Fruit fly (Drosophila melanogaster) whole organism, embryonic: ENCODE results near the gene CG12054.

Source experiments
- Bgb ChIP-seq: fragments of 200-800 bp; sonication (Bioruptor generic); IDR thresholded peaks from 2 replicates; pipeline ENCODE4 v1.3.6; 2022; ENCODE audit warnings: missing biosample characterization, missing genetic modification characterization; ENCODE audit not compliant: partially characterized antibody
- CG10321 ChIP-seq: fragments of 200-800 bp; sonication (Bioruptor generic); IDR thresholded peaks from 2 replicates; pipeline ENCODE4 v1.3.6; 2022; ENCODE audit warnings: missing biosample characterization, missing genetic modification characterization
- CG10431 ChIP-seq: fragments of 200-800 bp; sonication (Bioruptor generic); optimal IDR thresholded peaks from 3 replicates; lab custom pipeline; 2018; ENCODE audit warnings: missing biosample characterization, mild to moderate bottlenecking, missing genetic modification characterization
- CG10462 ChIP-seq: fragments of 200-800 bp; sonication (Bioruptor generic); optimal IDR thresholded peaks from 2 replicates; lab custom pipeline; 2016; ENCODE audit warnings: missing biosample characterization, missing genetic modification characterization
- CG11560 ChIP-seq: fragments of 200-800 bp; sonication (Bioruptor generic); IDR thresholded peaks from 3 replicates; pipeline ENCODE4 v1.3.6; 2022; ENCODE audit warnings: missing biosample characterization, missing genetic modification characterization
- CG14050 ChIP-seq: fragments of 200-800 bp; sonication (Bioruptor generic); IDR thresholded peaks from 3 replicates; pipeline ENCODE4 v1.3.6; 2022; ENCODE audit warnings: missing biosample characterization, missing genetic modification characterization
- CG14710 ChIP-seq: fragments of 200-800 bp; sonication (Bioruptor generic); optimal IDR thresholded peaks from 3 replicates; lab custom pipeline; 2019; ENCODE audit warnings: missing biosample characterization, mild to moderate bottlenecking, missing genetic modification characterization, moderate library complexity
- CG16779 ChIP-seq: fragments of 200-800 bp; sonication (Bioruptor generic); IDR thresholded peaks from 2 replicates; pipeline ENCODE4 v1.3.6; 2022; ENCODE audit warnings: missing biosample characterization, missing genetic modification characterization
- CG16863 ChIP-seq: fragments of 200-800 bp; sonication (Bioruptor generic); optimal IDR thresholded peaks from 3 replicates; lab custom pipeline; 2016; ENCODE audit warnings: missing biosample characterization, missing genetic modification characterization
- CG17186 ChIP-seq: fragments of 200-800 bp; sonication (Bioruptor generic); optimal IDR thresholded peaks from 3 replicates; lab custom pipeline; 2017; ENCODE audit warnings: missing biosample characterization, missing genetic modification reagents, missing genetic modification characterization
- CG18619 ChIP-seq: fragments of 200-800 bp; sonication (Bioruptor generic); optimal IDR thresholded peaks from 3 replicates; lab custom pipeline; 2017; ENCODE audit warnings: missing biosample characterization, mild to moderate bottlenecking, missing genetic modification characterization
- CG2712 ChIP-seq: fragments of 200-800 bp; optimal IDR thresholded peaks from 3 replicates; lab custom pipeline; 2019; ENCODE audit warnings: missing biosample characterization, mild to moderate bottlenecking, missing genetic modification characterization, moderate library complexity
- CG2875 ChIP-seq: fragments of 200-800 bp; sonication (Bioruptor generic); optimal IDR thresholded peaks from 2 replicates; lab custom pipeline; 2017; ENCODE audit warnings: missing biosample characterization, mild to moderate bottlenecking, missing genetic modification characterization, missing genetic modification reagents
- CG43689 ChIP-seq: fragments of 200-800 bp; sonication (Bioruptor generic); IDR thresholded peaks from 2 replicates; pipeline ENCODE4 v1.3.6; 2022; ENCODE audit warnings: missing biosample characterization, missing genetic modification characterization
- CG4820 ChIP-seq: fragments of 200-800 bp; sonication (Bioruptor generic); optimal IDR thresholded peaks from 3 replicates; lab custom pipeline; 2016; ENCODE audit warnings: missing biosample characterization, missing genetic modification characterization
- CG7745 ChIP-seq: fragments of 200-800 bp; sonication (Bioruptor generic); optimal IDR thresholded peaks from 2 replicates; lab custom pipeline; 2018; ENCODE audit warnings: missing biosample characterization, mild to moderate bottlenecking, missing genetic modification characterization, moderate library complexity
- CG9215 ChIP-seq: fragments of 200-800 bp; sonication (Bioruptor generic); IDR thresholded peaks from 2 replicates; pipeline ENCODE4 v1.3.6; 2022; ENCODE audit warnings: missing biosample characterization, missing genetic modification characterization
- D ChIP-seq, 2 experiments: fragments of 200-800 bp in 1 of 2; fragments of >200 bp in 1 of 2; sonication (Bioruptor generic) in 1 of 2; optimal IDR thresholded peaks; 2 replicates in 1 of 2; 3 replicates in 1 of 2; lab custom pipeline; 2017; ENCODE audit warnings: mild to moderate bottlenecking in 1 of 2, missing biosample characterization in 1 of 2, missing genetic modification characterization in 1 of 2, missing genetic modification reagents in 1 of 2
- Dip2 ChIP-seq: fragments of 200-800 bp; sonication (Bioruptor generic); IDR thresholded peaks from 2 replicates; pipeline ENCODE4 v1.3.6; 2022; ENCODE audit warnings: missing biosample characterization, missing genetic modification characterization
- Drgx ChIP-seq: fragments of 200-800 bp; sonication (Bioruptor generic); IDR thresholded peaks from 2 replicates; pipeline ENCODE4 v1.3.6; 2022; ENCODE audit warnings: missing biosample characterization, missing genetic modification characterization
- E2f1 ChIP-seq: fragments of 200-800 bp; sonication (Bioruptor generic); IDR thresholded peaks from 2 replicates; pipeline ENCODE4 v1.3.6; 2022; ENCODE audit warnings: missing biosample characterization, missing genetic modification characterization
- Elba2 ChIP-seq: fragments of 200-800 bp; sonication (Bioruptor generic); optimal IDR thresholded peaks from 3 replicates; lab custom pipeline; 2016; ENCODE audit warnings: missing biosample characterization, missing genetic modification characterization
- Fer1 ChIP-seq: fragments of 200-800 bp; sonication (Bioruptor generic); optimal IDR thresholded peaks from 2 replicates; lab custom pipeline; 2017; ENCODE audit warnings: missing biosample characterization, mild to moderate bottlenecking, missing genetic modification characterization
- GATAe ChIP-seq: fragments of 200-800 bp; sonication (Bioruptor generic); conservative IDR thresholded peaks from 2 replicates; pipeline ENCODE4 v1.3.6; 2022; ENCODE audit warnings: missing biosample characterization, missing genetic modification characterization
- HLH3B ChIP-seq: fragments of 200-800 bp; sonication (Bioruptor generic); IDR thresholded peaks from 2 replicates; pipeline ENCODE4 v1.3.6; 2022; ENCODE audit warnings: missing biosample characterization, missing genetic modification characterization
- Hr39 ChIP-seq: fragments of >200 bp; optimal IDR thresholded peaks from 2 replicates; lab custom pipeline; 2017
- MBD-R2 ChIP-seq: fragments of 200-800 bp; sonication (Bioruptor generic); IDR thresholded peaks from 2 replicates; pipeline ENCODE4 v1.3.6; 2022; ENCODE audit warnings: missing biosample characterization, missing genetic modification characterization
- Mrtf ChIP-seq: fragments of 200-800 bp; sonication (Bioruptor generic); IDR thresholded peaks from 3 replicates; pipeline ENCODE4 v1.3.6; 2022; ENCODE audit warnings: missing biosample characterization, missing genetic modification characterization
- Oaz ChIP-seq: fragments of 200-800 bp; sonication (Bioruptor generic); IDR thresholded peaks from 2 replicates; pipeline ENCODE4 v1.3.6; 2022; ENCODE audit warnings: missing biosample characterization, missing genetic modification characterization
- Scr ChIP-seq: fragments of 200-800 bp; sonication (Bioruptor generic); IDR thresholded peaks from 2 replicates; pipeline ENCODE4 v1.3.6; 2022; ENCODE audit warnings: missing biosample characterization, missing genetic modification characterization; ENCODE audit not compliant: partially characterized antibody
- Sox100B ChIP-seq: fragments of 200-800 bp; sonication (Bioruptor generic); optimal IDR thresholded peaks from 3 replicates; lab custom pipeline; 2018; ENCODE audit warnings: missing biosample characterization, mild to moderate bottlenecking, missing genetic modification characterization
- Sox102F ChIP-seq: fragments of 200-800 bp; sonication (Bioruptor generic); optimal IDR thresholded peaks from 2 replicates; lab custom pipeline; 2018; ENCODE audit warnings: missing biosample characterization, mild to moderate bottlenecking, missing genetic modification characterization, moderate library complexity
- Spps ChIP-seq: fragments of 200-800 bp; sonication (Bioruptor generic); optimal IDR thresholded peaks from 2 replicates; lab custom pipeline; 2018; ENCODE audit warnings: missing biosample characterization, mild to moderate bottlenecking, missing genetic modification characterization
- Sry-δ ChIP-seq: fragments of 200-800 bp; sonication (Bioruptor generic); optimal IDR thresholded peaks from 2 replicates; lab custom pipeline; 2016; ENCODE audit warnings: missing biosample characterization, missing genetic modification characterization
- Xbp1 ChIP-seq: fragments of 200-800 bp; sonication (Bioruptor generic); optimal IDR thresholded peaks from 3 replicates; lab custom pipeline; 2016; ENCODE audit warnings: missing biosample characterization, mild to moderate bottlenecking, missing genetic modification characterization
- al ChIP-seq: fragments of 200-800 bp; sonication (Bioruptor generic); IDR thresholded peaks from 2 replicates; pipeline ENCODE4 v1.3.6; 2022; ENCODE audit warnings: missing biosample characterization, missing genetic modification characterization
- ash1 ChIP-seq: fragments of 200-800 bp; sonication (Bioruptor generic); optimal IDR thresholded peaks from 2 replicates; lab custom pipeline; 2018; ENCODE audit warnings: missing biosample characterization, mild to moderate bottlenecking, missing genetic modification characterization
- br ChIP-seq: fragments of >200 bp; optimal IDR thresholded peaks from 2 replicates; lab custom pipeline; 2017
- cad ChIP-seq: fragments of >200 bp; optimal IDR thresholded peaks from 2 replicates; lab custom pipeline; 2017; ENCODE audit warnings: missing biosample characterization, missing genetic modification characterization
- chif ChIP-seq, 2 experiments: fragments of 200-800 bp; sonication (Bioruptor generic); optimal IDR thresholded peaks; 3 replicates each; lab custom pipeline; 2016; ENCODE audit warnings: missing biosample characterization in 2 of 2, missing genetic modification characterization in 2 of 2
- chn ChIP-seq: fragments of 200-800 bp; sonication (Bioruptor generic); optimal IDR thresholded peaks from 2 replicates; lab custom pipeline; 2016; ENCODE audit warnings: missing biosample characterization, missing genetic modification characterization
- disco-r ChIP-seq: fragments of 200-800 bp; sonication (Bioruptor generic); optimal IDR thresholded peaks from 2 replicates; lab custom pipeline; 2016; ENCODE audit warnings: missing biosample characterization, missing genetic modification characterization
- gcm2 ChIP-seq: fragments of 200-800 bp; sonication (Bioruptor generic); optimal IDR thresholded peaks from 2 replicates; lab custom pipeline; 2016; ENCODE audit warnings: missing biosample characterization, missing genetic modification characterization
- grn ChIP-seq: fragments of 200-800 bp; sonication (Bioruptor generic); optimal IDR thresholded peaks from 3 replicates; lab custom pipeline; 2017; ENCODE audit warnings: missing biosample characterization, missing genetic modification characterization
- h ChIP-seq: fragments of >200 bp; optimal IDR thresholded peaks from 2 replicates; lab custom pipeline; 2017
- lbe ChIP-seq: fragments of 200-800 bp; sonication (Bioruptor generic); optimal IDR thresholded peaks from 2 replicates; lab custom pipeline; 2016; ENCODE audit warnings: missing biosample characterization, mild to moderate bottlenecking, missing genetic modification characterization
- lilli ChIP-seq: fragments of 200-800 bp; sonication (Bioruptor generic); optimal IDR thresholded peaks from 3 replicates; lab custom pipeline; 2016; ENCODE audit warnings: missing biosample characterization, missing genetic modification characterization
- pb ChIP-seq: fragments of 200-800 bp; sonication (Bioruptor generic); optimal IDR thresholded peaks from 3 replicates; lab custom pipeline; 2016; ENCODE audit warnings: missing biosample characterization, missing genetic modification characterization
- sim ChIP-seq: fragments of 200-800 bp; sonication (Bioruptor generic); IDR thresholded peaks from 2 replicates; pipeline ENCODE4 v1.3.6; 2022; ENCODE audit warnings: missing biosample characterization, missing genetic modification characterization
- slp2 ChIP-seq: fragments of 200-800 bp; sonication (Bioruptor generic); optimal IDR thresholded peaks from 2 replicates; lab custom pipeline; 2016; ENCODE audit warnings: missing biosample characterization, missing genetic modification characterization
- so ChIP-seq: fragments of 200-800 bp; sonication (Bioruptor generic); IDR thresholded peaks from 3 replicates; pipeline ENCODE4 v1.3.6; 2022; ENCODE audit warnings: missing biosample characterization, missing genetic modification characterization
- ssp ChIP-seq: fragments of 200-800 bp; sonication (Bioruptor generic); IDR thresholded peaks from 2 replicates; pipeline ENCODE4 v1.3.6; 2022; ENCODE audit warnings: missing biosample characterization, missing genetic modification characterization
- ttk ChIP-seq: fragments of 200-800 bp; sonication (Bioruptor generic); IDR thresholded peaks from 2 replicates; pipeline ENCODE4 v2.1.2; 2022; ENCODE audit warnings: missing biosample characterization, missing genetic modification characterization
- zf30C ChIP-seq: fragments of 200-800 bp; sonication (Bioruptor generic); optimal IDR thresholded peaks from 3 replicates; lab custom pipeline; 2018; ENCODE audit warnings: missing biosample characterization, mild to moderate bottlenecking, missing genetic modification characterization

Gene CG12054

DNA sequence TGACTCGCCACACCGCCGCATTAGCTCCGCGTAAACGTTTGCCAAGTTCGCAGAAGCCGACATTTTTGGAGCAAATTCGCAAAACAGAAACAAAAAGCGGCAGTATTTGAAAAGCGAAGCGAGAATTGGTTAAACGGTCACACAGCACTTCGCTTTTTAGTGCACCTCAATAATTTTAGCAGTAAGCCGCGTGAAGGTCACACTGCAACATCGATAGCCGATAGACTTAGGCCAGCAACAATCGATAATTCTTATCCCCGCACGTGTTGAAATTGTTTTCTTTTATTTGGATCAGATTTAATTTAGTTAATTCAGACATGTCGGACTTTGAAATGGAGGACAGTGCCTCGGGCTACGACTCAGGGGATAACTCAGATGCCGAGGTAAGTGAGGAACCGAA, 7.3 kb upstream of the CG12054 start, which contains the start of the genes Zwilch and CG1542 (continued):
- no peak for TF ChIP-seq CG4820
- TF ChIP-seq CG16779 (GFP tag; lab: Robert Waterston, UW) = no peak
- TF ChIP-seq Sry-δ (GFP tag; lab: Kevin White, UChicago) = peak; percentile 79
- TF ChIP-seq CG18619 = no peak
- TF ChIP-seq Bgb = peak; percentile 87
- TF ChIP-seq Spps (tag; lab: Kevin White, UChicago) = no peak
- peak; percentile 70 for TF ChIP-seq Scr (GFP tag; lab: Robert Waterston, UW)
- no peak for TF ChIP-seq Oaz (GFP tag; lab: Robert Waterston, UW)
- no peak for TF ChIP-seq grn (GFP tag; lab: Kevin White, UChicago)
- TF ChIP-seq zf30C (GFP tag; lab: Kevin White, UChicago) = no peak
- no peak for TF ChIP-seq disco-r (GFP tag; lab: Kevin White, UChicago)
- TF ChIP-seq so (GFP tag; lab: Robert Waterston, UW) = no peak
- no peak for TF ChIP-seq Mrtf
- no peak for TF ChIP-seq Sox100B (GFP tag; lab: Kevin White, UChicago)
- no peak for TF ChIP-seq HLH3B
- TF ChIP-seq CG17186 (GFP tag; lab: Kevin White, UChicago) = peak; percentile 89
- TF ChIP-seq CG14050 (GFP tag; lab: Robert Waterston, UW) = no peak
- TF ChIP-seq CG9215 (GFP tag; lab: Robert Waterston, UW) = no peak
- no peak for TF ChIP-seq CG2875 (GFP tag; lab: Kevin White, UChicago)
- TF ChIP-seq CG43689 (GFP tag; lab: Robert Waterston, UW) = no peak
- TF ChIP-seq CG7745 = no peak
- no peak for TF ChIP-seq lilli (GFP tag; lab: Kevin White, UChicago)
- no peak for TF ChIP-seq Sox102F (GFP tag; lab: Kevin White, UChicago)
- no peak for TF ChIP-seq D (optimal IDR thresholded peaks at IDR 0.05; lab: Kevin White, UChicago)
- TF ChIP-seq D (GFP tag; optimal IDR thresholded peaks at IDR 0.05; lab: Kevin White, UChicago) = no peak
- no peak for TF ChIP-seq Dip2
- TF ChIP-seq CG10431 (GFP tag; lab: Kevin White, UChicago) = no peak
- TF ChIP-seq Elba2 (GFP tag; lab: Kevin White, UChicago) = no peak
- no peak for TF ChIP-seq lbe (GFP tag; lab: Kevin White, UChicago)
- no peak for TF ChIP-seq br (lab: Kevin White, UChicago)
- TF ChIP-seq CG16863 (GFP tag; lab: Kevin White, UChicago) = no peak
- TF ChIP-seq pb (GFP tag; lab: Kevin White, UChicago) = no peak
- TF ChIP-seq CG2712 (tag; lab: Kevin White, UChicago) = no peak
- TF ChIP-seq slp2 = no peak
- no peak for TF ChIP-seq Drgx (GFP tag; lab: Robert Waterston, UW)
- TF ChIP-seq CG11560 (tag; lab: Robert Waterston, UW) = no peak
- no peak for TF ChIP-seq CG10462
- TF ChIP-seq Hr39 = no peak
- TF ChIP-seq Fer1 = no peak
- TF ChIP-seq Xbp1 = no peak
- peak; percentile 12 for TF ChIP-seq cad (GFP tag; lab: Kevin White, UChicago)
- TF ChIP-seq gcm2 (GFP tag; lab: Kevin White, UChicago) = no peak
- TF ChIP-seq ssp (GFP tag; lab: Robert Waterston, UW) = peak; percentile 34; the same call in 1 of the 2 replicates
- no peak for TF ChIP-seq ttk (GFP tag; lab: Robert Waterston, UW)
- TF ChIP-seq chif (GFP tag; optimal IDR thresholded peaks at IDR 0.05; lab: Kevin White, UChicago) = no peak
- TF ChIP-seq chn = no peak
- no peak for TF ChIP-seq al (GFP tag; lab: Robert Waterston, UW)
- peak; percentile 63 for TF ChIP-seq CG14710 (tag; lab: Kevin White, UChicago)
- peak; percentile 91 for TF ChIP-seq MBD-R2 (GFP tag; lab: Robert Waterston, UW)
- TF ChIP-seq h (lab: Kevin White, UChicago) = no peak
- no peak for TF ChIP-seq sim (GFP tag; lab: Robert Waterston, UW)
- no peak for TF ChIP-seq ash1 (GFP tag; lab: Kevin White, UChicago)
- no peak for TF ChIP-seq E2f1 (GFP tag; lab: Robert Waterston, UW)
- no peak for TF ChIP-seq CG10321 (GFP tag; lab: Robert Waterston, UW)
- no peak for TF ChIP-seq GATAe (GFP tag; lab: Robert Waterston, UW)
